Worm (Caenorhabditis elegans): ENCODE data around the gene srm-5.

DNA sequence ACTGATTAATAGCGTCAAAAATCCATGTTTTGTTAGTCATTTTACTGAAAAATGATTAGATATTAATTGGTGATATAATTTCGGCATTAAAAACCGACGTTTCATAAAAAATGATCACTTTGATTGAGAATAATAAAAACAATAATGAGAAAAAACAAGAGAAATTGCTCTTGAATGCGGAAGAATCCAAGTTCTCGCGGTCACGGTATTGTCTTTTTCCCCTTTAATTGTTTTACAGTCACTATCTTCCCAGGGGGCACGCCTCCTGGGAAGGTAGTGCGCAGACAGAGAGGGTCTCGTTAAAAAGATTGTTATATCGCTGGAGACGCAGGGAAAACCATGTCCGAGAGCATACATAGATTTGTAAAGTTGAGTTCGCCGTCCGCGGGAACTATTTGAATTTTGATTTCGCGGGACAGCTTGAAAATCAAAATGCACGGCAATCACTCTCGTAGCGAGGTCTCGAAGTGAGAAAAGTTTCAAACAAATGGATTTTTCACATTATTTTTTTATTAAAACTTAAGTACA, 41.3 kb upstream of the srm-5 start, which contains the start of gene F14D7.2:
- TF ChIP-seq nhr-23 (tag; optimal IDR thresholded peaks at IDR 0.05) = no peak
- no peak for TF ChIP-seq zag-1 (tag; optimal IDR thresholded peaks at IDR 0.05)
- TF ChIP-seq R02D3.7 (tag; optimal IDR thresholded peaks at IDR 0.05) = no peak
- TF ChIP-seq unc-39 (tag; optimal IDR thresholded peaks at IDR 0.05) = no peak
- TF ChIP-seq snpc-4 (tag; optimal IDR thresholded peaks at IDR 0.05) = no peak
- TF ChIP-seq ZK546.5 (tag; optimal IDR thresholded peaks at IDR 0.05) = no peak
- no peak for TF ChIP-seq sea-2 (GFP tag; optimal IDR thresholded peaks at IDR 0.05)
- TF ChIP-seq ztf-11 (tag; optimal IDR thresholded peaks at IDR 0.05) = no peak
- no peak for TF ChIP-seq elt-3 (tag; optimal IDR thresholded peaks at IDR 0.05)
- no peak for TF ChIP-seq ztf-4 (tag; optimal IDR thresholded peaks at IDR 0.05)
- TF ChIP-seq nhr-77 (tag; optimal IDR thresholded peaks at IDR 0.05) = no peak
